Worm (Caenorhabditis elegans): ENCODE results near the gene T28H10.2.

- no peak for TF ChIP-seq rbr-2 (tag; optimal IDR thresholded peaks at IDR 0.05)
- no peak for TF ChIP-seq ztf-11 (tag; optimal IDR thresholded peaks at IDR 0.05)
- TF ChIP-seq ama-1 (optimal IDR thresholded peaks at IDR 0.05) = no peak
- no peak for TF ChIP-seq dpl-1 (GFP tag; optimal IDR thresholded peaks at IDR 0.05)
- TF ChIP-seq ceh-20 (GFP tag; IDR thresholded peaks at IDR 0.05) = no peak
- TF ChIP-seq hlh-30 (tag; optimal IDR thresholded peaks at IDR 0.05; ENCODE audit: insufficient read depth) = no peak
- no peak for TF ChIP-seq vab-7 (GFP tag; IDR thresholded peaks at IDR 0.05)
- TF ChIP-seq dve-1 (tag; optimal IDR thresholded peaks at IDR 0.05; ENCODE audit: insufficient read depth) = no peak
- no peak for TF ChIP-seq nhr-76 (tag; optimal IDR thresholded peaks at IDR 0.05)
- no peak for TF ChIP-seq egl-27 (tag; optimal IDR thresholded peaks at IDR 0.05)
Measured at ce11 chrV:12486934-12487333, 25.8 kb downstream of the T28H10.2 start, which contains the start of gene inx-11.

Measured in whole organism, L4 larva.